Fruit fly (Drosophila melanogaster) whole organism, prepupa: ENCODE results near the gene CG34248.

Source experiments
- Blimp-1 ChIP-seq: fragments of 200-800 bp; sonication (Bioruptor generic); optimal IDR thresholded peaks from 3 replicates; lab custom pipeline; 2017; ENCODE audit warnings: missing biosample characterization, missing genetic modification characterization, mild to moderate bottlenecking, moderate library complexity, missing genetic modification reagents
- CG10631 ChIP-seq: fragments of 200-800 bp; sonication (Bioruptor generic); optimal IDR thresholded peaks from 2 replicates; lab custom pipeline; 2016; ENCODE audit warnings: missing biosample characterization, missing genetic modification characterization
- CG10669 ChIP-seq: fragments of 200-800 bp; sonication (Bioruptor generic); optimal IDR thresholded peaks from 3 replicates; lab custom pipeline; 2018; ENCODE audit warnings: missing biosample characterization, mild to moderate bottlenecking, missing genetic modification characterization, moderate library complexity
- CG11762 ChIP-seq: fragments of 200-800 bp; sonication (Bioruptor generic); optimal IDR thresholded peaks from 3 replicates; lab custom pipeline; 2016; ENCODE audit warnings: missing biosample characterization, missing genetic modification characterization; ENCODE audit not compliant: insufficient read depth
- CG11902 ChIP-seq: fragments of 200-800 bp; sonication (Bioruptor generic); optimal IDR thresholded peaks from 3 replicates; lab custom pipeline; 2016; ENCODE audit warnings: missing biosample characterization, missing genetic modification characterization
- CG1621 ChIP-seq: fragments of 200-800 bp; sonication (Bioruptor generic); optimal IDR thresholded peaks from 3 replicates; lab custom pipeline; 2018; ENCODE audit warnings: missing biosample characterization, mild to moderate bottlenecking, missing genetic modification characterization
- CG3032 ChIP-seq: fragments of 200-800 bp; optimal IDR thresholded peaks from 2 replicates; lab custom pipeline; 2019; ENCODE audit warnings: missing biosample characterization, mild to moderate bottlenecking, missing genetic modification characterization, moderate library complexity
- CG31627 ChIP-seq: fragments of 200-800 bp; sonication (Bioruptor generic); optimal IDR thresholded peaks from 3 replicates; lab custom pipeline; 2016; ENCODE audit warnings: missing biosample characterization, missing genetic modification characterization
- CG32006 ChIP-seq: fragments of 200-800 bp; sonication (Bioruptor generic); optimal IDR thresholded peaks from 3 replicates; lab custom pipeline; 2017; ENCODE audit warnings: missing biosample characterization, mild to moderate bottlenecking, missing genetic modification characterization
- CG4318 ChIP-seq: fragments of 200-800 bp; sonication (Bioruptor generic); optimal IDR thresholded peaks from 3 replicates; lab custom pipeline; 2017; ENCODE audit warnings: missing biosample characterization, mild to moderate bottlenecking, missing genetic modification characterization
- CG6276 ChIP-seq: fragments of 200-800 bp; sonication (Bioruptor generic); optimal IDR thresholded peaks from 2 replicates; lab custom pipeline; 2017; ENCODE audit warnings: missing biosample characterization, mild to moderate bottlenecking, missing genetic modification characterization
- CG6792 ChIP-seq: fragments of 200-800 bp; sonication (Bioruptor generic); optimal IDR thresholded peaks from 3 replicates; lab custom pipeline; 2016; ENCODE audit warnings: missing biosample characterization, missing genetic modification characterization
- CG6854 ChIP-seq: fragments of 200-800 bp; sonication (Bioruptor generic); optimal IDR thresholded peaks from 2 replicates; lab custom pipeline; 2017; ENCODE audit warnings: missing biosample characterization, mild to moderate bottlenecking, missing genetic modification characterization
- CG7368 ChIP-seq: fragments of 200-800 bp; sonication (Bioruptor generic); optimal IDR thresholded peaks from 3 replicates; lab custom pipeline; 2016; ENCODE audit warnings: missing biosample characterization, missing genetic modification characterization
- CG8119 ChIP-seq: fragments of 200-800 bp; sonication (Bioruptor generic); IDR thresholded peaks from 3 replicates; pipeline ENCODE4 v1.3.6; 2022; ENCODE audit warnings: missing biosample characterization, missing genetic modification characterization
- CG8632 ChIP-seq: fragments of 200-800 bp; sonication (Bioruptor generic); optimal IDR thresholded peaks from 3 replicates; lab custom pipeline; 2016; ENCODE audit warnings: missing biosample characterization, missing genetic modification characterization
- CG9139 ChIP-seq: fragments of 200-800 bp; sonication (Bioruptor generic); optimal IDR thresholded peaks from 3 replicates; lab custom pipeline; 2017; ENCODE audit warnings: missing biosample characterization, mild to moderate bottlenecking, missing genetic modification characterization
- Eip75B ChIP-seq: fragments of 200-800 bp; sonication (Bioruptor generic); optimal IDR thresholded peaks from 3 replicates; lab custom pipeline; 2016; ENCODE audit warnings: missing biosample characterization, missing genetic modification characterization
- Eip78C ChIP-seq: fragments of 200-800 bp; sonication (Bioruptor generic); peaks from one replicate; lab custom pipeline; 2016; ENCODE audit warnings: missing biosample characterization, missing genetic modification characterization
- Ets21C ChIP-seq: fragments of 200-800 bp; sonication (Bioruptor generic); optimal IDR thresholded peaks from 3 replicates; lab custom pipeline; 2016; ENCODE audit warnings: missing biosample characterization, missing genetic modification characterization
- Ets96B ChIP-seq: fragments of 200-800 bp; optimal IDR thresholded peaks from 2 replicates; lab custom pipeline; 2019; ENCODE audit warnings: missing biosample characterization, mild to moderate bottlenecking, missing genetic modification characterization, moderate library complexity
- Gug ChIP-seq: fragments of 200-800 bp; sonication (Bioruptor generic); IDR thresholded peaks from 2 replicates; pipeline ENCODE4 v1.3.6; 2022; ENCODE audit warnings: missing biosample characterization, missing genetic modification characterization
- Hr38 ChIP-seq: sonication (Bioruptor generic); optimal IDR thresholded peaks from 2 replicates; lab custom pipeline; 2016; ENCODE audit warnings: missing biosample characterization, missing genetic modification characterization
- Hr39 ChIP-seq: fragments of 200-800 bp; sonication (Bioruptor generic); optimal IDR thresholded peaks from 2 replicates; lab custom pipeline; 2016; ENCODE audit warnings: missing biosample characterization, missing genetic modification characterization
- Hr4 ChIP-seq: fragments of 200-800 bp; sonication (Bioruptor generic); optimal IDR thresholded peaks from 3 replicates; lab custom pipeline; 2016; ENCODE audit warnings: missing biosample characterization, missing genetic modification characterization
- Lpt ChIP-seq: fragments of 200-800 bp; sonication (Bioruptor generic); optimal IDR thresholded peaks from 3 replicates; lab custom pipeline; 2016; ENCODE audit warnings: missing biosample characterization, missing genetic modification characterization
- Met ChIP-seq: fragments of 200-800 bp; sonication (Bioruptor generic); optimal IDR thresholded peaks from 3 replicates; lab custom pipeline; 2016; ENCODE audit warnings: missing biosample characterization, missing genetic modification characterization
- OdsH ChIP-seq: fragments of 200-800 bp; sonication (Bioruptor generic); optimal IDR thresholded peaks from 3 replicates; lab custom pipeline; 2016; ENCODE audit warnings: missing biosample characterization, missing genetic modification characterization
- Smox ChIP-seq: fragments of 200-800 bp; sonication (Bioruptor generic); optimal IDR thresholded peaks from 3 replicates; lab custom pipeline; 2016; ENCODE audit warnings: missing biosample characterization, missing genetic modification characterization
- Sox102F ChIP-seq: fragments of 200-800 bp; sonication (Bioruptor generic); optimal IDR thresholded peaks from 2 replicates; lab custom pipeline; 2016; ENCODE audit warnings: missing biosample characterization, mild to moderate bottlenecking, missing genetic modification characterization
- acj6 ChIP-seq: fragments of 200-800 bp; sonication (Bioruptor generic); optimal IDR thresholded peaks from 3 replicates; lab custom pipeline; 2016; ENCODE audit warnings: missing biosample characterization, missing genetic modification characterization
- cyc ChIP-seq: fragments of 200-800 bp; sonication (Bioruptor generic); optimal IDR thresholded peaks from 3 replicates; lab custom pipeline; 2016; ENCODE audit warnings: missing biosample characterization, missing genetic modification characterization
- dac ChIP-seq: fragments of 200-800 bp; sonication (Bioruptor generic); optimal IDR thresholded peaks from 2 replicates; lab custom pipeline; 2017; ENCODE audit warnings: missing biosample characterization, mild to moderate bottlenecking, missing genetic modification characterization
- dsx ChIP-seq: fragments of 200-800 bp; optimal IDR thresholded peaks from 3 replicates; lab custom pipeline; 2019; ENCODE audit warnings: missing biosample characterization, mild to moderate bottlenecking, missing genetic modification characterization, moderate library complexity; ENCODE audit not compliant: poor library complexity, severe bottlenecking
- eg ChIP-seq: fragments of 200-800 bp; sonication (Bioruptor generic); IDR thresholded peaks from 3 replicates; pipeline ENCODE4 v1.3.6; 2022; ENCODE audit warnings: missing biosample characterization, missing genetic modification characterization
- esn ChIP-seq: fragments of 200-800 bp; sonication (Bioruptor generic); optimal IDR thresholded peaks from 2 replicates; lab custom pipeline; 2016; ENCODE audit warnings: missing biosample characterization, mild to moderate bottlenecking, missing genetic modification characterization, moderate library complexity
- fd59A ChIP-seq: fragments of 200-800 bp; sonication (Bioruptor generic); optimal IDR thresholded peaks from 2 replicates; lab custom pipeline; 2017; ENCODE audit warnings: missing biosample characterization, mild to moderate bottlenecking, missing genetic modification characterization, missing genetic modification reagents
- fd85E ChIP-seq: fragments of 200-800 bp; sonication (Bioruptor generic); optimal IDR thresholded peaks from 3 replicates; lab custom pipeline; 2016; ENCODE audit warnings: missing biosample characterization, missing genetic modification characterization
- fkh ChIP-seq: fragments of 200-800 bp; sonication (Bioruptor generic); optimal IDR thresholded peaks from 3 replicates; lab custom pipeline; 2017; ENCODE audit warnings: missing biosample characterization, mild to moderate bottlenecking, missing genetic modification characterization, moderate library complexity
- net ChIP-seq: fragments of 200-800 bp; sonication (Bioruptor generic); optimal IDR thresholded peaks from 3 replicates; lab custom pipeline; 2016; ENCODE audit warnings: missing biosample characterization, missing genetic modification characterization
- salr ChIP-seq, 2 experiments: fragments of 200-800 bp; sonication (Bioruptor generic); optimal IDR thresholded peaks; 3 replicates each; lab custom pipeline; 2016 to 2018; ENCODE audit warnings: missing biosample characterization in 2 of 2, missing genetic modification characterization in 2 of 2, mild to moderate bottlenecking in 1 of 2
- spab ChIP-seq: fragments of 200-800 bp; sonication (Bioruptor generic); optimal IDR thresholded peaks from 2 replicates; lab custom pipeline; 2017; ENCODE audit warnings: missing biosample characterization, mild to moderate bottlenecking, missing genetic modification characterization, missing genetic modification reagents
- ss ChIP-seq, 2 experiments: fragments of 200-800 bp; sonication (Bioruptor generic); optimal IDR thresholded peaks; 2 replicates in 1 of 2; 3 replicates in 1 of 2; lab custom pipeline; 2017 to 2018; ENCODE audit warnings: mild to moderate bottlenecking in 2 of 2, missing biosample characterization in 2 of 2, missing genetic modification characterization in 2 of 2, moderate library complexity in 1 of 2
- svp ChIP-seq: fragments of 200-800 bp; sonication (Bioruptor generic); peaks from one replicate; lab custom pipeline; 2016; ENCODE audit warnings: missing biosample characterization, missing genetic modification characterization
- topi ChIP-seq: fragments of 200-800 bp; sonication (Bioruptor generic); optimal IDR thresholded peaks from 3 replicates; lab custom pipeline; 2016; ENCODE audit warnings: missing biosample characterization, missing genetic modification characterization
- vri ChIP-seq: fragments of 200-800 bp; sonication (Bioruptor generic); optimal IDR thresholded peaks from 3 replicates; lab custom pipeline; 2016; ENCODE audit warnings: missing biosample characterization, mild to moderate bottlenecking, missing genetic modification characterization

The CG34248 gene

dm6 chr3L:16286258-16286657, 15.6 kb upstream of the CG34248 start (continued):
- TF ChIP-seq CG11762 (GFP tag; lab: Kevin White, UChicago) (peak; percentile 8), CG4318 (GFP tag; lab: Kevin White, UChicago) (no peak), Hr4 (GFP tag; lab: Kevin White, UChicago) (no peak), CG8632 (GFP tag; lab: Kevin White, UChicago) (peak; percentile 67), CG3032 (tag; lab: Kevin White, UChicago) (peak; percentile 85), CG7368 (GFP tag; lab: Kevin White, UChicago) (peak; percentile 43), ss (GFP tag; optimal IDR thresholded peaks at IDR 0.05; lab: Kevin White, UChicago) (peak; percentile 54 to 88), OdsH (GFP tag; lab: Kevin White, UChicago) (peak; percentile 46), CG31627 (GFP tag; lab: Kevin White, UChicago) (peak; percentile 4), Eip75B (GFP tag; lab: Kevin White, UChicago) (peak; percentile 71), Ets96B (tag; lab: Kevin White, UChicago) (peak; percentile 87), Eip78C (GFP tag; lab: Kevin White, UChicago) (peak; percentile 93), Smox (GFP tag; lab: Kevin White, UChicago) (peak; percentile 10), CG11902 (GFP tag; lab: Kevin White, UChicago) (peak; percentile 17), CG1621 (tag; lab: Kevin White, UChicago) (peak; percentile 78), fd85E (GFP tag; lab: Kevin White, UChicago) (no peak), net (GFP tag; lab: Kevin White, UChicago) (peak; percentile 50), spab (peak; percentile 78), CG32006 (GFP tag; lab: Kevin White, UChicago) (peak; percentile 9), Ets21C (GFP tag; lab: Kevin White, UChicago) (no peak), Met (GFP tag; lab: Kevin White, UChicago) (peak; percentile 19), vri (GFP tag; lab: Kevin White, UChicago) (peak; percentile 13), topi (peak; percentile 35), salr (GFP tag; optimal IDR thresholded peaks at IDR 0.05; lab: Kevin White, UChicago) (peak in 1 of 2 experiments; percentile 56)

DNA sequence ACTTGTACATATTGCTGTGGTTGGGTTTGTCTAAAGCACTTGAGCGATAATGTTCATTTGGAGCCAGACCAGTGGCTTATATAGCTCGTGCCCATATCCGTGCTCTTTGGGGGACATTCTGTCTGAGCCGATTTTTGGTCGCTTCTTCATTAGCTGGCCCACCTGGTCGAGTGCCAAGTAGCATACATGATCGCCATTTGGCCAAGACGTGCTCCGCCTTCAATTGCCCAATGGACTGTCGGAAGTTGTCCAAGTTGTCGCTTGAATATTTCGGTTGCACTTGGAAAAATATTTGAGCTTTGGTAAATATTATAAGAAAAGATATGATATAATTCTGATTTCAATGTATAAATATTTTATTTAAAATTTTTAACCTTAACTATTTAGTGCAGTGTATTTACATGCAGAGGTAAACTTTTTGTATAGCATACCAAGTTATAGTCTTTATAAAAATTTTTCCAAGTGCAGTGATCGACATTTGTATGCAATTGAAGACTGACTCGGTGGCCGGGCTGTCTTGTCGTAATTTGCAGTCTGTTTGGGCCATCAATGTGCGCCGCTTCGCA, 14.7 kb upstream of the CG34248 start, which contains the start of gene CG13047:
CG13047 (minus strand) TSS at position 51 of the 566 bp plus-strand sequence.
- no peak for TF ChIP-seq CG31627 (GFP tag; lab: Kevin White, UChicago)
- no peak for TF ChIP-seq dac (GFP tag; lab: Kevin White, UChicago)
- no peak for TF ChIP-seq net (GFP tag; lab: Kevin White, UChicago)
- no peak for TF ChIP-seq Hr4 (GFP tag; lab: Kevin White, UChicago)
- peak; percentile 2 for TF ChIP-seq CG32006 (GFP tag; lab: Kevin White, UChicago)
- no peak for TF ChIP-seq CG6792 (GFP tag; lab: Kevin White, UChicago)
- no peak for TF ChIP-seq CG7368 (GFP tag; lab: Kevin White, UChicago)
- TF ChIP-seq Blimp-1 (GFP tag; lab: Kevin White, UChicago), result no peak
- no peak for TF ChIP-seq Smox (GFP tag; lab: Kevin White, UChicago)
- no peak for TF ChIP-seq CG8119 (GFP tag; lab: Robert Waterston, UW)
- TF ChIP-seq eg, result no peak
- TF ChIP-seq fd59A (GFP tag; lab: Kevin White, UChicago), result no peak
- no peak for TF ChIP-seq Hr38 (GFP tag; lab: Kevin White, UChicago)
- TF ChIP-seq dsx, result no peak
- TF ChIP-seq fkh (GFP tag; lab: Kevin White, UChicago), result no peak
- TF ChIP-seq CG10631 (GFP tag; lab: Kevin White, UChicago), result peak; percentile 10
- no peak for TF ChIP-seq CG11902 (GFP tag; lab: Kevin White, UChicago)
- TF ChIP-seq Gug (GFP tag; lab: Robert Waterston, UW), result no peak
- no peak for TF ChIP-seq CG4318 (GFP tag; lab: Kevin White, UChicago)
- no peak for TF ChIP-seq CG6276 (GFP tag; lab: Kevin White, UChicago)
- TF ChIP-seq CG6854, result no peak
- TF ChIP-seq Sox102F (GFP tag; lab: Kevin White, UChicago), result no peak
- no peak for TF ChIP-seq Met (GFP tag; lab: Kevin White, UChicago)
- no peak for TF ChIP-seq topi
- no peak for TF ChIP-seq cyc (GFP tag; lab: Kevin White, UChicago)
- TF ChIP-seq CG3032 (tag; lab: Kevin White, UChicago), result peak; percentile 56
- TF ChIP-seq CG10669 (GFP tag; lab: Kevin White, UChicago), result peak; percentile 26
- peak; percentile 13 for TF ChIP-seq acj6 (GFP tag; lab: Kevin White, UChicago)
- TF ChIP-seq Hr39 (GFP tag; lab: Kevin White, UChicago), result no peak
- no peak for TF ChIP-seq ss (GFP tag; optimal IDR thresholded peaks at IDR 0.05; lab: Kevin White, UChicago)
- TF ChIP-seq CG9139, result no peak
- TF ChIP-seq svp (GFP tag; lab: Kevin White, UChicago), result no peak
- TF ChIP-seq Ets96B (tag; lab: Kevin White, UChicago), result peak; percentile 37
- no peak for TF ChIP-seq fd85E (GFP tag; lab: Kevin White, UChicago)
- TF ChIP-seq CG8632 (GFP tag; lab: Kevin White, UChicago), result no peak
- no peak for TF ChIP-seq Lpt
- TF ChIP-seq esn (GFP tag; lab: Kevin White, UChicago), result no peak
- TF ChIP-seq CG1621 (tag; lab: Kevin White, UChicago), result no peak
